Fruit fly (Drosophila melanogaster) whole organism, embryonic: ENCODE results near the gene Snx1.

Experiments
- B-H2 ChIP-seq: fragments of 200-800 bp; sonication (Bioruptor generic); optimal IDR thresholded peaks from 2 replicates; lab custom pipeline; 2018; ENCODE audit warnings: missing biosample characterization, mild to moderate bottlenecking, missing genetic modification characterization
- BEAF-32 ChIP-seq: fragments of 200-800 bp; sonication (Bioruptor generic); optimal IDR thresholded peaks from 3 replicates; lab custom pipeline; 2017; ENCODE audit warnings: missing biosample characterization, missing genetic modification characterization, mild to moderate bottlenecking, moderate library complexity, missing genetic modification reagents
- CG10267 ChIP-seq: fragments of 200-800 bp; sonication (Bioruptor generic); optimal IDR thresholded peaks from 2 replicates; lab custom pipeline; 2018; ENCODE audit warnings: missing biosample characterization, mild to moderate bottlenecking, missing genetic modification characterization, moderate library complexity
- CG11560 ChIP-seq: fragments of 200-800 bp; sonication (Bioruptor generic); IDR thresholded peaks from 3 replicates; pipeline ENCODE4 v1.3.6; 2022; ENCODE audit warnings: missing biosample characterization, missing genetic modification characterization
- CG12155 ChIP-seq: fragments of 200-800 bp; sonication (Bioruptor generic); optimal IDR thresholded peaks from 3 replicates; lab custom pipeline; 2016; ENCODE audit warnings: missing biosample characterization, missing genetic modification characterization
- CG13287 ChIP-seq: fragments of 200-800 bp; sonication (Bioruptor generic); IDR thresholded peaks from 2 replicates; pipeline ENCODE4 v1.3.6; 2022; ENCODE audit warnings: missing biosample characterization, missing genetic modification characterization; ENCODE audit not compliant: partially characterized antibody
- CG14710 ChIP-seq: fragments of 200-800 bp; sonication (Bioruptor generic); optimal IDR thresholded peaks from 3 replicates; lab custom pipeline; 2019; ENCODE audit warnings: missing biosample characterization, mild to moderate bottlenecking, missing genetic modification characterization, moderate library complexity
- CG15514 ChIP-seq: fragments of 200-800 bp; sonication (Bioruptor generic); optimal IDR thresholded peaks from 3 replicates; lab custom pipeline; 2017; ENCODE audit warnings: missing biosample characterization, missing genetic modification characterization, mild to moderate bottlenecking, moderate library complexity, missing genetic modification reagents
- CG15696 ChIP-seq: fragments of 200-800 bp; sonication (Bioruptor generic); optimal IDR thresholded peaks from 2 replicates; lab custom pipeline; 2019; ENCODE audit warnings: missing biosample characterization, mild to moderate bottlenecking, missing genetic modification characterization, moderate library complexity
- CG16813 ChIP-seq: fragments of 200-800 bp; sonication (Bioruptor generic); IDR thresholded peaks from 3 replicates; pipeline ENCODE4 v1.3.6; 2022; ENCODE audit warnings: missing biosample characterization, missing genetic modification characterization; ENCODE audit not compliant: partially characterized antibody
- CG16863 ChIP-seq: fragments of 200-800 bp; sonication (Bioruptor generic); optimal IDR thresholded peaks from 3 replicates; lab custom pipeline; 2016; ENCODE audit warnings: missing biosample characterization, missing genetic modification characterization
- CG17186 ChIP-seq: fragments of 200-800 bp; sonication (Bioruptor generic); optimal IDR thresholded peaks from 3 replicates; lab custom pipeline; 2017; ENCODE audit warnings: missing biosample characterization, missing genetic modification reagents, missing genetic modification characterization
- CG17568 ChIP-seq: fragments of 200-800 bp; sonication (Bioruptor generic); optimal IDR thresholded peaks from 2 replicates; lab custom pipeline; 2018; ENCODE audit warnings: missing biosample characterization, mild to moderate bottlenecking, missing genetic modification characterization, moderate library complexity
- CG17802 ChIP-seq: fragments of 200-800 bp; sonication (Bioruptor generic); optimal IDR thresholded peaks from 2 replicates; lab custom pipeline; 2018; ENCODE audit warnings: missing biosample characterization, mild to moderate bottlenecking, missing genetic modification characterization, moderate library complexity
- CG2712 ChIP-seq: fragments of 200-800 bp; optimal IDR thresholded peaks from 3 replicates; lab custom pipeline; 2019; ENCODE audit warnings: missing biosample characterization, mild to moderate bottlenecking, missing genetic modification characterization, moderate library complexity
- CG31388 ChIP-seq: fragments of 200-800 bp; sonication (Bioruptor generic); optimal IDR thresholded peaks from 2 replicates; lab custom pipeline; 2016; ENCODE audit warnings: missing biosample characterization, missing genetic modification characterization
- CG34422 ChIP-seq: fragments of 200-800 bp; sonication (Bioruptor generic); IDR thresholded peaks from 3 replicates; pipeline ENCODE4 v1.3.6; 2022; ENCODE audit warnings: missing biosample characterization, missing genetic modification characterization
- CG42726 ChIP-seq: fragments of 200-800 bp; sonication (Bioruptor generic); IDR thresholded peaks from 2 replicates; pipeline ENCODE4 v1.3.6; 2022; ENCODE audit warnings: missing biosample characterization, missing genetic modification characterization; ENCODE audit not compliant: partially characterized antibody
- CG7357 ChIP-seq: fragments of 200-800 bp; sonication (Bioruptor generic); IDR thresholded peaks from 3 replicates; pipeline ENCODE4 v1.3.6; 2022; ENCODE audit warnings: missing biosample characterization, missing genetic modification characterization
- CG7963 ChIP-seq: fragments of 200-800 bp; sonication (Bioruptor generic); IDR thresholded peaks from 3 replicates; pipeline ENCODE4 v1.3.6; 2022; ENCODE audit warnings: missing biosample characterization, missing genetic modification characterization; ENCODE audit not compliant: partially characterized antibody
- CTCF ChIP-seq: fragments of 200-800 bp; sonication (Bioruptor generic); optimal IDR thresholded peaks from 2 replicates; lab custom pipeline; 2017; ENCODE audit warnings: missing biosample characterization, mild to moderate bottlenecking, missing genetic modification characterization, moderate library complexity
- Dp ChIP-seq: fragments of 200-800 bp; sonication (Bioruptor generic); optimal IDR thresholded peaks from 2 replicates; lab custom pipeline; 2018; ENCODE audit warnings: missing biosample characterization, mild to moderate bottlenecking, missing genetic modification characterization, moderate library complexity
- Dref ChIP-seq: fragments of 200-800 bp; sonication (Bioruptor generic); IDR thresholded peaks from 2 replicates; pipeline ENCODE4 v1.3.6; 2022; ENCODE audit warnings: missing biosample characterization, missing genetic modification characterization
- E2f2 ChIP-seq: fragments of 200-800 bp; sonication (Bioruptor generic); IDR thresholded peaks from 2 replicates; pipeline ENCODE4 v1.3.6; 2022; ENCODE audit warnings: missing biosample characterization, missing genetic modification characterization
- HLH4C ChIP-seq: fragments of 200-800 bp; sonication (Bioruptor generic); IDR thresholded peaks from 3 replicates; pipeline ENCODE4 v1.3.6; 2022; ENCODE audit warnings: missing biosample characterization, missing genetic modification characterization; ENCODE audit not compliant: partially characterized antibody
- Hr3 ChIP-seq: fragments of 200-800 bp; sonication (Bioruptor generic); optimal IDR thresholded peaks from 3 replicates; lab custom pipeline; 2016; ENCODE audit warnings: missing biosample characterization, missing genetic modification characterization
- Kr ChIP-seq: fragments of 200-800 bp; sonication (Bioruptor generic); optimal IDR thresholded peaks from 2 replicates; lab custom pipeline; 2017; ENCODE audit warnings: missing biosample characterization, mild to moderate bottlenecking, missing genetic modification characterization
- Lhr ChIP-seq: fragments of 200-800 bp; sonication (Bioruptor generic); optimal IDR thresholded peaks from 3 replicates; lab custom pipeline; 2017; ENCODE audit warnings: mild to moderate bottlenecking, missing biosample characterization, missing genetic modification reagents, missing genetic modification characterization
- MBD-R2 ChIP-seq: fragments of 200-800 bp; sonication (Bioruptor generic); IDR thresholded peaks from 2 replicates; pipeline ENCODE4 v1.3.6; 2022; ENCODE audit warnings: missing biosample characterization, missing genetic modification characterization
- Med ChIP-seq: fragments of 200-800 bp; sonication (Bioruptor generic); peaks from one replicate; lab custom pipeline; 2016; ENCODE audit warnings: missing biosample characterization, missing genetic modification characterization, mild to moderate bottlenecking, inconsistent platforms, moderate library complexity
- NFAT ChIP-seq: fragments of 200-800 bp; sonication (Bioruptor generic); IDR thresholded peaks from 2 replicates; pipeline ENCODE4 v1.3.6; 2022; ENCODE audit warnings: missing biosample characterization, missing genetic modification characterization
- Opbp ChIP-seq: fragments of 200-800 bp; sonication (Bioruptor generic); IDR thresholded peaks from 3 replicates; pipeline ENCODE4 v1.3.6; 2022; ENCODE audit warnings: missing biosample characterization, missing genetic modification characterization; ENCODE audit not compliant: partially characterized antibody
- Pdp1 ChIP-seq, 2 experiments: fragments of 200-800 bp; sonication (Bioruptor generic); optimal IDR thresholded peaks; 3 replicates each; lab custom pipeline; 2016; ENCODE audit warnings: missing biosample characterization in 2 of 2, missing genetic modification characterization in 2 of 2, mild to moderate bottlenecking in 1 of 2, moderate library complexity in 1 of 2
- Sin3A ChIP-seq: fragments of >200 bp; optimal IDR thresholded peaks from 2 replicates; lab custom pipeline; 2018
- Six4 ChIP-seq: fragments of 200-800 bp; sonication (Bioruptor generic); optimal IDR thresholded peaks from 2 replicates; lab custom pipeline; 2016; ENCODE audit warnings: missing biosample characterization, missing genetic modification characterization
- amos ChIP-seq: fragments of 200-800 bp; sonication (Bioruptor generic); IDR thresholded peaks from 2 replicates; pipeline ENCODE4 v1.3.6; 2022; ENCODE audit warnings: missing biosample characterization, missing genetic modification characterization; ENCODE audit not compliant: partially characterized antibody
- az2 ChIP-seq: fragments of 200-800 bp; sonication (Bioruptor generic); optimal IDR thresholded peaks from 3 replicates; lab custom pipeline; 2016; ENCODE audit warnings: missing biosample characterization, missing genetic modification characterization
- dmrt11E ChIP-seq: fragments of 200-800 bp; sonication (Bioruptor generic); optimal IDR thresholded peaks from 3 replicates; lab custom pipeline; 2018; ENCODE audit warnings: missing biosample characterization, mild to moderate bottlenecking, missing genetic modification characterization, moderate library complexity
- ham ChIP-seq: fragments of 200-800 bp; sonication (Bioruptor generic); IDR thresholded peaks from 2 replicates; pipeline ENCODE4 v1.3.6; 2022; ENCODE audit warnings: missing biosample characterization, missing genetic modification characterization
- hkb ChIP-seq, 2 experiments: fragments of 200-800 bp in 1 of 2; fragments of >200 bp in 1 of 2; sonication (Bioruptor generic) in 1 of 2; IDR thresholded peaks in 1 of 2; optimal IDR thresholded peaks in 1 of 2; 2 replicates each; pipeline versions ENCODE4 v1.3.6 to Lab custom; 2017 to 2022; ENCODE audit warnings: missing biosample characterization in 1 of 2, missing genetic modification characterization in 1 of 2
- hth ChIP-seq: fragments of >200 bp; optimal IDR thresholded peaks from 2 replicates; lab custom pipeline; 2017; ENCODE audit warnings: inconsistent platforms
- lilli ChIP-seq: fragments of 200-800 bp; sonication (Bioruptor generic); optimal IDR thresholded peaks from 3 replicates; lab custom pipeline; 2016; ENCODE audit warnings: missing biosample characterization, missing genetic modification characterization
- mld ChIP-seq: fragments of 200-800 bp; sonication (Bioruptor generic); IDR thresholded peaks from 3 replicates; pipeline ENCODE4 v1.3.6; 2022; ENCODE audit warnings: missing biosample characterization, missing genetic modification characterization; ENCODE audit not compliant: partially characterized antibody
- nerfin-2 ChIP-seq: fragments of 200-800 bp; sonication (Bioruptor generic); IDR thresholded peaks from 2 replicates; pipeline ENCODE4 v1.3.6; 2022; ENCODE audit warnings: missing biosample characterization, missing genetic modification characterization; ENCODE audit not compliant: partially characterized antibody
- salm ChIP-seq: fragments of 200-800 bp; sonication (Bioruptor generic); optimal IDR thresholded peaks from 2 replicates; lab custom pipeline; 2018; ENCODE audit warnings: missing biosample characterization, mild to moderate bottlenecking, missing genetic modification characterization
- sna ChIP-seq: fragments of 200-800 bp; sonication (Bioruptor generic); IDR thresholded peaks from 2 replicates; pipeline ENCODE4 v1.3.6; 2022; ENCODE audit warnings: missing biosample characterization, missing genetic modification characterization; ENCODE audit not compliant: partially characterized antibody
- stwl ChIP-seq: fragments of 200-800 bp; sonication (Bioruptor generic); optimal IDR thresholded peaks from 3 replicates; lab custom pipeline; 2018; ENCODE audit warnings: missing biosample characterization, mild to moderate bottlenecking, missing genetic modification characterization, moderate library complexity
- trem ChIP-seq: fragments of 200-800 bp; optimal IDR thresholded peaks from 3 replicates; lab custom pipeline; 2019; ENCODE audit warnings: missing biosample characterization, mild to moderate bottlenecking, missing genetic modification characterization, moderate library complexity
- zen2 ChIP-seq: fragments of 200-800 bp; sonication (Bioruptor generic); IDR thresholded peaks from 3 replicates; pipeline ENCODE4 v1.3.6; 2022; ENCODE audit warnings: missing biosample characterization, missing genetic modification characterization; ENCODE audit not compliant: partially characterized antibody

Gene Snx1

dm6 chr2L:3469869-3470268 lies 20.4 kb downstream of the Snx1 start, which contains the start of the genes Pif1 and CG31776 (continued):
- TF ChIP-seq nerfin-2 (peak; percentile 83), CG31388 (GFP tag; lab: Kevin White, UChicago) (no peak), CG7357 (GFP tag; lab: Robert Waterston, UW) (peak; percentile 94), CG14710 (tag; lab: Kevin White, UChicago) (peak; percentile 68), CG13287 (peak; percentile 82), CG42726 (GFP tag; lab: Robert Waterston, UW) (peak; percentile 89), MBD-R2 (peak; percentile 79), amos (GFP tag; lab: Robert Waterston, UW) (peak; percentile 92; the same call in 1 of the 2 replicates), sna (GFP tag; lab: Robert Waterston, UW) (peak; percentile 73), Dp (peak; percentile 47), CG17568 (GFP tag; lab: Kevin White, UChicago) (no peak), E2f2 (GFP tag; lab: Robert Waterston, UW) (peak; percentile 37; the same call in 1 of the 2 replicates), Hr3 (no peak), NFAT (GFP tag; lab: Robert Waterston, UW) (no peak), Pdp1 (GFP tag; optimal IDR thresholded peaks at IDR 0.05; lab: Kevin White, UChicago) (peak in 1 of 2 experiments; percentile 27), lilli (GFP tag; lab: Kevin White, UChicago) (no peak), CG17802 (tag; lab: Kevin White, UChicago) (peak; percentile 95), ham (GFP tag; lab: Robert Waterston, UW) (no peak), CTCF (peak; percentile 69), CG12155 (GFP tag; lab: Kevin White, UChicago) (no peak), CG10267 (peak; percentile 53), salm (tag; lab: Kevin White, UChicago) (no peak), zen2 (peak; percentile 92), CG34422 (GFP tag; lab: Robert Waterston, UW) (peak; percentile 19; the same call in 1 of the 3 replicates), mld (GFP tag; lab: Robert Waterston, UW) (0 out of 3 replicates have a peak, but pooled peaks have one; percentile 22), stwl (tag; lab: Kevin White, UChicago) (peak; percentile 76), Sin3A (lab: Kevin White, UChicago) (peak; percentile 49), CG17186 (GFP tag; lab: Kevin White, UChicago) (peak; percentile 88), CG11560 (no peak), hth (no peak), Lhr (GFP tag; lab: Kevin White, UChicago) (peak; percentile 43), az2 (no peak), CG16813 (GFP tag; lab: Robert Waterston, UW) (peak; percentile 89), HLH4C (GFP tag; lab: Robert Waterston, UW) (peak; percentile 90), hkb (optimal IDR thresholded peaks at IDR 0.05; lab: Kevin White, UChicago) (no peak), hkb (GFP tag; IDR thresholded peaks at IDR 0.05; lab: Robert Waterston, UW) (no peak), Kr (GFP tag; lab: Kevin White, UChicago) (no peak), BEAF-32 (GFP tag; lab: Kevin White, UChicago) (peak; percentile 92), CG15696 (no peak), dmrt11E (tag; lab: Kevin White, UChicago) (no peak), Dref (GFP tag; lab: Robert Waterston, UW) (peak; percentile 97), CG2712 (tag; lab: Kevin White, UChicago) (peak; percentile 33), Med (GFP tag; lab: Kevin White, UChicago) (peak; percentile 82), CG16863 (GFP tag; lab: Kevin White, UChicago) (no peak), B-H2 (GFP tag; lab: Kevin White, UChicago) (no peak), CG15514 (peak; percentile 64), Opbp (GFP tag; lab: Robert Waterston, UW) (peak; percentile 91), Six4 (GFP tag; lab: Kevin White, UChicago) (no peak), trem (peak; percentile 83), CG7963 (GFP tag; lab: Robert Waterston, UW) (peak; percentile 66; the same call in 2 of the 3 replicates)
